Worm (Caenorhabditis elegans) whole organism, early embryonic: Measurements from ENCODE around the gene irld-8.

Experiments
- B0310.2 ChIP-seq: sonication (generic microtip); optimal IDR thresholded peaks from 2 replicates; lab custom pipeline; 2016; ENCODE audit warnings: mild to moderate bottlenecking, missing genetic modification characterization, missing compliant biosample characterization
- ama-1 ChIP-seq: fragments of 150-350 bp; optimal IDR thresholded peaks from 2 replicates; lab custom pipeline; 2014
- ceh-13 ChIP-seq: fragments of 200-800 bp; sonication (Bioruptor generic); optimal IDR thresholded peaks from 2 replicates; lab custom pipeline; 2018; ENCODE audit warnings: mild to moderate bottlenecking, missing genetic modification characterization, missing compliant biosample characterization
- hmbx-1 ChIP-seq: sonication (generic microtip); optimal IDR thresholded peaks from 2 replicates; lab custom pipeline; 2016; ENCODE audit warnings: mild to moderate bottlenecking, missing genetic modification characterization, missing compliant biosample characterization
- hnd-1 ChIP-seq: sonication (generic microtip); optimal IDR thresholded peaks from 2 replicates; lab custom pipeline; 2016; ENCODE audit warnings: missing genetic modification characterization, missing compliant biosample characterization
- pes-1 ChIP-seq: fragments of 200-800 bp; sonication (Bioruptor generic); IDR thresholded peaks from 2 replicates; pipeline ENCODE4 v1.3.6; 2022; ENCODE audit warnings: missing genetic modification reagents, missing genetic modification characterization, missing compliant biosample characterization
- sea-1 ChIP-seq: fragments of 200-800 bp; sonication (Bioruptor generic); conservative IDR thresholded peaks from 2 replicates; pipeline ENCODE4 v1.3.6; 2022; ENCODE audit warnings: missing genetic modification characterization, missing compliant biosample characterization
- tbx-11 ChIP-seq: fragments of 200-800 bp; sonication (Bioruptor generic); IDR thresholded peaks from 2 replicates; pipeline ENCODE4 v1.3.6; 2022; ENCODE audit warnings: missing genetic modification characterization, missing compliant biosample characterization
- tra-4 ChIP-seq: sonication (generic microtip); optimal IDR thresholded peaks from 2 replicates; lab custom pipeline; 2017; ENCODE audit warnings: missing genetic modification characterization, missing compliant biosample characterization

- TF ChIP-seq tra-4 (tag; lab: Kevin White, UChicago) (no peak), sea-1 (GFP tag; lab: Robert Waterston, UW) (no peak), tbx-11 (no peak), pes-1 (no peak), ceh-13 (GFP tag; lab: Kevin White, UChicago) (no peak), ama-1 (lab: Kevin White, UChicago) (no peak), B0310.2 (tag; lab: Kevin White, UChicago) (no peak), hnd-1 (tag; lab: Kevin White, UChicago) (no peak), hmbx-1 (tag; lab: Kevin White, UChicago) (no peak)
Measured at ce11 chrIV:8080782-8081181, 34.8 kb upstream of the irld-8 start.
